Worm (Caenorhabditis elegans) whole organism, young adult: ENCODE data around the gene srbc-51.
A peak's percentile ranks its signal among the peaks of the same experiment; 100 is the strongest.

ENCODE experiments used
- B0261.1 ChIP-seq: sonication (generic microtip); optimal IDR thresholded peaks from 2 replicates; lab custom pipeline; 2016; ENCODE audit warnings: mild to moderate bottlenecking, missing genetic modification characterization, moderate library complexity, missing compliant biosample characterization
- C17E4.6 ChIP-seq: fragments of 200-800 bp; sonication (Bioruptor generic); IDR thresholded peaks from 2 replicates; pipeline ENCODE4 v1.3.6; 2022; ENCODE audit warnings: missing genetic modification reagents, missing genetic modification characterization, missing compliant biosample characterization
- F52B5.7 ChIP-seq: sonication (generic microtip); optimal IDR thresholded peaks from 2 replicates; lab custom pipeline; 2016; ENCODE audit warnings: mild to moderate bottlenecking, missing genetic modification characterization, missing compliant biosample characterization
- Y53G8AR.9 ChIP-seq: fragments of 200-800 bp; sonication (Bioruptor generic); conservative IDR thresholded peaks from 2 replicates; pipeline ENCODE4 v1.3.6; 2022; ENCODE audit warnings: missing genetic modification reagents, missing genetic modification characterization, missing compliant biosample characterization
- Y56A3A.18 ChIP-seq: fragments of 200-800 bp; sonication (Bioruptor generic); IDR thresholded peaks from 2 replicates; pipeline ENCODE4 v1.3.6; 2022; ENCODE audit warnings: missing genetic modification reagents, missing genetic modification characterization, missing compliant biosample characterization
- Y79H2A.3 ChIP-seq: fragments of 200-800 bp; sonication (Bioruptor generic); conservative IDR thresholded peaks from 2 replicates; pipeline ENCODE4 v1.3.6; 2022; ENCODE audit warnings: missing genetic modification reagents, missing genetic modification characterization, missing compliant biosample characterization
- Y95B8A.8 ChIP-seq: fragments of 200-800 bp; sonication (Bioruptor generic); IDR thresholded peaks from 2 replicates; pipeline ENCODE4 v1.3.6; 2022; ENCODE audit warnings: missing genetic modification reagents, missing genetic modification characterization, missing compliant biosample characterization
- ZK185.1 ChIP-seq: sonication (generic microtip); optimal IDR thresholded peaks from 2 replicates; lab custom pipeline; 2016; ENCODE audit warnings: mild to moderate bottlenecking, missing genetic modification characterization, missing compliant biosample characterization; ENCODE audit not compliant: poor library complexity, severe bottlenecking
- aptf-2 ChIP-seq: fragments of 200-800 bp; sonication (Bioruptor generic); conservative IDR thresholded peaks from 2 replicates; pipeline ENCODE4 v1.3.6; 2022; ENCODE audit warnings: missing genetic modification reagents, missing genetic modification characterization, missing compliant biosample characterization
- atf-7 ChIP-seq: sonication (generic microtip); optimal IDR thresholded peaks from 2 replicates; lab custom pipeline; 2017; ENCODE audit warnings: mild to moderate bottlenecking, missing genetic modification characterization, missing compliant biosample characterization
- bed-1 ChIP-seq: fragments of 200-800 bp; sonication (Bioruptor generic); IDR thresholded peaks from 2 replicates; pipeline ENCODE4 v1.3.6; 2022; ENCODE audit warnings: missing genetic modification reagents, missing genetic modification characterization, missing compliant biosample characterization
- ceh-27 ChIP-seq: fragments of 200-800 bp; sonication (Bioruptor generic); optimal IDR thresholded peaks from 2 replicates; lab custom pipeline; 2018; ENCODE audit warnings: mild to moderate bottlenecking, missing genetic modification characterization, moderate library complexity, missing compliant biosample characterization
- ceh-40 ChIP-seq: fragments of 200-800 bp; sonication (Bioruptor generic); IDR thresholded peaks from 2 replicates; pipeline ENCODE4 v1.3.6; 2022; ENCODE audit warnings: missing genetic modification characterization, missing compliant biosample characterization
- ceh-58 ChIP-seq: fragments of 200-800 bp; sonication (Bioruptor generic); IDR thresholded peaks from 2 replicates; pipeline ENCODE4 v1.3.6; 2022; ENCODE audit warnings: missing genetic modification characterization, missing compliant biosample characterization
- chd-7 ChIP-seq: sonication (generic microtip); optimal IDR thresholded peaks from 2 replicates; lab custom pipeline; 2016; ENCODE audit warnings: mild to moderate bottlenecking, missing genetic modification characterization, moderate library complexity, missing compliant biosample characterization
- egl-18 ChIP-seq: fragments of 200-800 bp; sonication (Bioruptor generic); IDR thresholded peaks from 2 replicates; pipeline ENCODE4 v1.3.6; 2022; ENCODE audit warnings: missing genetic modification reagents, missing genetic modification characterization, missing compliant biosample characterization
- fkh-3 ChIP-seq: sonication (generic microtip); optimal IDR thresholded peaks from 2 replicates; lab custom pipeline; 2016; ENCODE audit warnings: mild to moderate bottlenecking, missing genetic modification characterization, missing compliant biosample characterization
- gei-17 ChIP-seq: fragments of 200-800 bp; sonication (Bioruptor generic); optimal IDR thresholded peaks from 2 replicates; lab custom pipeline; 2018; ENCODE audit warnings: mild to moderate bottlenecking, missing genetic modification characterization, missing compliant biosample characterization
- hmg-1.2 ChIP-seq: fragments of 200-800 bp; sonication (Bioruptor generic); IDR thresholded peaks from 2 replicates; pipeline ENCODE4 v1.3.6; 2022; ENCODE audit warnings: missing genetic modification reagents, missing genetic modification characterization, missing compliant biosample characterization
- hmg-20 ChIP-seq: fragments of 200-800 bp; sonication (Bioruptor generic); IDR thresholded peaks from 2 replicates; pipeline ENCODE4 v1.3.6; 2022; ENCODE audit warnings: missing genetic modification reagents, missing genetic modification characterization, missing compliant biosample characterization
- hsf-1 ChIP-seq: fragments of 200-800 bp; sonication (Bioruptor generic); IDR thresholded peaks from 2 replicates; pipeline ENCODE4 v1.3.6; 2022; ENCODE audit warnings: missing genetic modification reagents, missing genetic modification characterization, missing compliant biosample characterization
- let-526 ChIP-seq: fragments of 200-800 bp; sonication (Bioruptor generic); IDR thresholded peaks from 2 replicates; pipeline ENCODE4 v1.3.6; 2022; ENCODE audit warnings: missing genetic modification reagents, missing genetic modification characterization, missing compliant biosample characterization
- let-607 ChIP-seq, 2 experiments: fragments of 200-800 bp in 1 of 2; sonication (Bioruptor generic) in 1 of 2; sonication (generic microtip) in 1 of 2; optimal IDR thresholded peaks; 2 replicates each; lab custom pipeline; 2016 to 2018; ENCODE audit warnings: mild to moderate bottlenecking in 2 of 2, missing compliant biosample characterization in 2 of 2, missing genetic modification characterization in 2 of 2, moderate library complexity in 2 of 2, missing genotype in 1 of 2
- lin-26 ChIP-seq: fragments of 200-800 bp; sonication (Bioruptor generic); IDR thresholded peaks from 2 replicates; pipeline ENCODE4 v1.3.6; 2022; ENCODE audit warnings: missing genetic modification reagents, missing genetic modification characterization, missing compliant biosample characterization
- lir-1 ChIP-seq: fragments of 200-800 bp; sonication (Bioruptor generic); conservative IDR thresholded peaks from 2 replicates; pipeline ENCODE4 v1.3.6; 2022; ENCODE audit warnings: missing genetic modification reagents, missing genetic modification characterization, missing compliant biosample characterization
- lsl-1 ChIP-seq: fragments of 200-800 bp; sonication (Bioruptor generic); optimal IDR thresholded peaks from 2 replicates; lab custom pipeline; 2018; ENCODE audit warnings: mild to moderate bottlenecking, missing genetic modification characterization, moderate library complexity, missing compliant biosample characterization
- madf-10 ChIP-seq: sonication (generic microtip); optimal IDR thresholded peaks from 2 replicates; lab custom pipeline; 2016; ENCODE audit warnings: mild to moderate bottlenecking, missing genetic modification characterization, missing compliant biosample characterization
- mcd-1 ChIP-seq: fragments of 200-800 bp; sonication (Bioruptor generic); IDR thresholded peaks from 2 replicates; pipeline ENCODE4 v1.3.6; 2022; ENCODE audit warnings: missing genetic modification reagents, missing genetic modification characterization, missing compliant biosample characterization
- nhr-27 ChIP-seq: fragments of 200-800 bp; sonication (Bioruptor generic); optimal IDR thresholded peaks from 2 replicates; lab custom pipeline; 2018; ENCODE audit warnings: mild to moderate bottlenecking, missing genetic modification characterization, moderate library complexity, missing compliant biosample characterization
- nhr-90 ChIP-seq: sonication (generic microtip); optimal IDR thresholded peaks from 2 replicates; lab custom pipeline; 2016; ENCODE audit warnings: missing genotype, mild to moderate bottlenecking, missing genetic modification characterization, missing compliant biosample characterization
- pha-4 ChIP-seq: fragments of 150-350 bp; sonication (generic microtip); optimal IDR thresholded peaks from 2 replicates; lab custom pipeline; 2014; ENCODE audit warnings: missing biosample characterization, missing genetic modification reagents, missing genetic modification characterization
- rcor-1 ChIP-seq: fragments of 200-800 bp; sonication (Bioruptor generic); IDR thresholded peaks from 2 replicates; pipeline ENCODE4 v1.3.6; 2022; ENCODE audit warnings: missing genetic modification reagents, missing genetic modification characterization, missing compliant biosample characterization
- rpc-1 ChIP-seq, 2 experiments: fragments of 150-350 bp in 1 of 2; sonication (generic microtip) in 1 of 2; optimal IDR thresholded peaks; 2 replicates each; lab custom pipeline; 2014 to 2018; ENCODE audit warnings: missing biosample characterization in 1 of 2, missing genetic modification characterization in 1 of 2, missing genetic modification reagents in 1 of 2, missing genotype in 1 of 2
- sdz-38 ChIP-seq: sonication (generic microtip); optimal IDR thresholded peaks from 2 replicates; lab custom pipeline; 2016; ENCODE audit warnings: missing genotype, missing genetic modification characterization, missing compliant biosample characterization
- snpc-4 ChIP-seq, 5 experiments: fragments of 150-350 bp in 1 of 5; sonication (generic microtip) in 4 of 5; optimal IDR thresholded peaks; 2 replicates each; lab custom pipeline; 2014 to 2018; ENCODE audit warnings: missing genetic modification characterization in 5 of 5, missing biosample characterization in 3 of 5, antibody characterized with exemption in 2 of 5, mild to moderate bottlenecking in 2 of 5, missing compliant biosample characterization in 2 of 5, missing genotype in 2 of 5, moderate library complexity in 2 of 5, missing genetic modification reagents in 1 of 5
- somi-1 ChIP-seq: fragments of 200-800 bp; sonication (Bioruptor generic); optimal IDR thresholded peaks from 2 replicates; lab custom pipeline; 2018; ENCODE audit warnings: mild to moderate bottlenecking, missing genetic modification characterization, missing compliant biosample characterization
- tbp1 ChIP-seq: fragments of 200-800 bp; sonication (Bioruptor generic); optimal IDR thresholded peaks from 2 replicates; lab custom pipeline; 2018; ENCODE audit warnings: mild to moderate bottlenecking, missing genetic modification characterization, missing compliant biosample characterization
- unc-62 ChIP-seq: fragments of 150-350 bp; optimal IDR thresholded peaks from 2 replicates; lab custom pipeline; 2014; ENCODE audit warnings: missing biosample characterization, missing genetic modification reagents, missing genetic modification characterization
- zfh-2 ChIP-seq: fragments of 200-800 bp; sonication (Bioruptor generic); conservative IDR thresholded peaks from 2 replicates; pipeline ENCODE4 v1.3.6; 2022; ENCODE audit warnings: missing genetic modification reagents, missing genetic modification characterization, missing compliant biosample characterization
- ztf-28 ChIP-seq: fragments of 200-800 bp; sonication (Bioruptor generic); IDR thresholded peaks from 2 replicates; pipeline ENCODE4 v1.3.6; 2022; ENCODE audit warnings: missing genetic modification reagents, missing genetic modification characterization, missing compliant biosample characterization
- ztf-6 ChIP-seq: fragments of 200-800 bp; sonication (Bioruptor generic); IDR thresholded peaks from 2 replicates; pipeline ENCODE4 v1.3.6; 2022; ENCODE audit warnings: missing genetic modification reagents, missing genetic modification characterization, missing compliant biosample characterization

The srbc-51 gene

ce11 chrV:15867373-15867772 lies 41.2 kb downstream of the srbc-51 start, which contains the start of gene fbxa-197:
fbxa-197 (plus strand) TSS chrV:15867673.
- TF ChIP-seq mcd-1 (GFP tag; lab: Robert Waterston, UW) (no peak), lsl-1 (peak; percentile 78), unc-62 (GFP tag; lab: Kevin White, UChicago) (no peak)

ce11 chrV:15870356-15870755 lies 44.1 kb downstream of the srbc-51 start, which contains the start of gene str-57:
str-57 (plus strand) TSS chrV:15870656.
- no peak for TF ChIP-seq let-607 (tag; optimal IDR thresholded peaks at IDR 0.05; lab: Kevin White, UChicago)
- TF ChIP-seq, all 124 proteins: peak for 0

DNA sequence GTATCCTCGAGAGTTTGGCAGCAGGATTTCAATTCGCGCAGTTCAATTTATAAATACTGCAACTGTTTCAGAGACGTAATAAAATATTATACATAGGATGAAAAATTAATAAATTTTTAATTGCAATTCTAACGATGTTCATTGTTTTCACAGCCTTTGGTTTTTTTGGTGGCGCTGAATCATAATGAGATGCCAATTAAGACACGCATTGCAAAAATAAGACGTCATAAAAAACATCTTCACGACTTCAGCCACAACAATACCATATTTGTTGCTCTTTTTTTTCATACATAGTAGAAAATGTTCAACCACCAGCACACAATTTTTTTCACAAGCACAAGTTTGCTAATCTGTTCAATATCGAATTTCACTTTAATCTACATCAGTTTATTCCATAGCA lies 46.1 kb downstream of the srbc-51 start, which contains the start of gene str-56:
Gene str-56 (plus strand): TSS at position 301 of the 400 bp plus-strand sequence.
- TF ChIP-seq F52B5.7: no peak
- TF ChIP-seq zfh-2 (GFP tag; lab: Robert Waterston, UW): no peak
- TF ChIP-seq Y53G8AR.9 (GFP tag; lab: Robert Waterston, UW): no peak
- TF ChIP-seq mcd-1 (GFP tag; lab: Robert Waterston, UW): no peak
- TF ChIP-seq madf-10: no peak
- TF ChIP-seq tbp1 (GFP tag; lab: Kevin White, UChicago): no peak
- TF ChIP-seq lin-26 (GFP tag; lab: Robert Waterston, UW): no peak
- no peak for TF ChIP-seq ceh-27 (GFP tag; lab: Kevin White, UChicago)
- TF ChIP-seq nhr-27 (tag; lab: Kevin White, UChicago): no peak
- TF ChIP-seq B0261.1: no peak
- no peak for TF ChIP-seq rcor-1 (GFP tag; lab: Robert Waterston, UW)
- no peak for TF ChIP-seq C17E4.6 (GFP tag; lab: Robert Waterston, UW)
- TF ChIP-seq Y79H2A.3 (GFP tag; lab: Robert Waterston, UW): no peak
- no peak for TF ChIP-seq ceh-40 (GFP tag; lab: Robert Waterston, UW)
- TF ChIP-seq bed-1 (GFP tag; lab: Robert Waterston, UW): no peak
- TF ChIP-seq, all 124 proteins: peak for 0

DNA sequence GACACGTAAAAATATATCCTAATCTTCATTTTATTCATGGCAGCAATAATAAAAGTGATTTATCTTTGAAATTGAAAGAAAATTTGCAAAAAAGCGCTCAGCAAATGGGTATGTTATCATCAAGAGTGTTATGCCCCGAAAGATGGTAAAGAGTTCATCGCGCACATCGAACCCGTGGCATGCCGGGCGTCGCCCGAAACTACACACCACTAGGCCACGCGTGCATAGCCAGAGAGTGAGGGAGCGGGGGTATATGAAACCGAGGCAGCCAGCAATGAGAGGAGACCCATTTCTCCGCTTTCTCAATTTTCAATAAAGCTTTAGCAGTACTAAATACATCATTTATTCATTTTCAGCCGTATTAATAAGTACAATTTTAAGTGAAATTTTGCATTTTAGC lies 47.6 kb downstream of the srbc-51 start:
- TF ChIP-seq mcd-1 (GFP tag; lab: Robert Waterston, UW) (peak; percentile 84), pha-4 (tag; lab: Kevin White, UChicago) (no peak), zfh-2 (GFP tag; lab: Robert Waterston, UW) (no peak; the same call in 1 of the 2 replicates), egl-18 (GFP tag; lab: Robert Waterston, UW) (peak; percentile 83; the same call in 1 of the 2 replicates), Y95B8A.8 (GFP tag; lab: Robert Waterston, UW) (0 out of 2 replicates have a peak, but pooled peaks have one; percentile 60), Y53G8AR.9 (GFP tag; lab: Robert Waterston, UW) (peak; percentile 81), hsf-1 (GFP tag; lab: Robert Waterston, UW) (peak; percentile 67; the same call in 1 of the 2 replicates), ZK185.1 (tag; lab: Kevin White, UChicago) (peak; percentile 95), let-526 (GFP tag; lab: Robert Waterston, UW) (peak; percentile 89), ztf-28 (GFP tag; lab: Robert Waterston, UW) (peak; percentile 86; the same call in 1 of the 2 replicates), ztf-6 (GFP tag; lab: Robert Waterston, UW) (peak; percentile 88), hmg-1.2 (GFP tag; lab: Robert Waterston, UW) (peak; percentile 87), gei-17 (GFP tag; lab: Kevin White, UChicago) (peak; percentile 73), rpc-1 (optimal IDR thresholded peaks at IDR 0.05; lab: Kevin White, UChicago) (peak; percentile 98), rpc-1 (tag; optimal IDR thresholded peaks at IDR 0.05; lab: Kevin White, UChicago) (peak; percentile 99), somi-1 (GFP tag; lab: Kevin White, UChicago) (peak; percentile 87), sdz-38 (tag; lab: Kevin White, UChicago) (no peak), nhr-90 (tag; lab: Kevin White, UChicago) (peak; percentile 98), aptf-2 (GFP tag; lab: Robert Waterston, UW) (0 out of 2 replicates have a peak, but pooled peaks have one; percentile 49), hmg-20 (GFP tag; lab: Robert Waterston, UW) (peak; percentile 81), lin-26 (GFP tag; lab: Robert Waterston, UW) (peak; percentile 99), B0261.1 (peak; percentile 99), atf-7 (tag; lab: Kevin White, UChicago) (peak; percentile 88), snpc-4 (GFP tag; optimal IDR thresholded peaks at IDR 0.05; lab: Kevin White, UChicago) (peak; percentile 83), snpc-4 (tag; optimal IDR thresholded peaks at IDR 0.05; lab: Kevin White, UChicago) (peak; percentile 66 to 88 (median 86)), chd-7 (tag; lab: Kevin White, UChicago) (peak; percentile 95), Y56A3A.18 (GFP tag; lab: Robert Waterston, UW) (peak; percentile 91), fkh-3 (tag; lab: Kevin White, UChicago) (peak; percentile 98), lir-1 (GFP tag; lab: Robert Waterston, UW) (peak; percentile 78), ceh-58 (GFP tag; lab: Robert Waterston, UW) (0 out of 2 replicates have a peak, but pooled peaks have one; percentile 85)
